Worm (Caenorhabditis elegans) whole organism, L1 larva: ENCODE measurements around the gene R07E5.7.

ENCODE experiments used
- C04F5.9 ChIP-seq: sonication (generic microtip); optimal IDR thresholded peaks from 2 replicates; lab custom pipeline; 2016; ENCODE audit warnings: missing genetic modification characterization, missing compliant biosample characterization
- C16A3.4 ChIP-seq: fragments of 150-350 bp; optimal IDR thresholded peaks from 2 replicates; lab custom pipeline; 2014; ENCODE audit warnings: missing biosample characterization, missing genetic modification characterization
- F16B12.6 ChIP-seq: fragments of 150-350 bp; optimal IDR thresholded peaks from 2 replicates; lab custom pipeline; 2014; ENCODE audit warnings: missing biosample characterization, missing genetic modification characterization
- aly-2 ChIP-seq: fragments of 150-350 bp; optimal IDR thresholded peaks from 2 replicates; lab custom pipeline; 2014; ENCODE audit warnings: missing biosample characterization, missing genetic modification characterization
- ceh-88 ChIP-seq: fragments of 200-800 bp; sonication (Bioruptor generic); IDR thresholded peaks from 2 replicates; pipeline ENCODE4 v1.3.6; 2022; ENCODE audit warnings: missing genetic modification characterization, missing compliant biosample characterization
- dpl-1 ChIP-seq, 3 experiments: fragments of 150-350 bp in 2 of 3; sonication (generic microtip) in 1 of 3; optimal IDR thresholded peaks; 2 replicates each; lab custom pipeline; 2014 to 2017; ENCODE audit warnings: missing biosample characterization in 3 of 3, missing genetic modification characterization in 3 of 3, missing genetic modification reagents in 3 of 3
- dsc-1 ChIP-seq: sonication (generic microtip); optimal IDR thresholded peaks from 2 replicates; lab custom pipeline; 2016; ENCODE audit warnings: mild to moderate bottlenecking, missing genetic modification characterization, missing compliant biosample characterization
- efl-1 ChIP-seq, 4 experiments: fragments of 150-350 bp; optimal IDR thresholded peaks in 3 of 4; peaks in 1 of 4; 1 replicate in 1 of 4; 2 replicates in 3 of 4; lab custom pipeline; 2014; ENCODE audit warnings: missing biosample characterization in 2 of 4, missing genetic modification characterization in 2 of 4, missing genetic modification reagents in 2 of 4
- elt-2 ChIP-seq: sonication (generic microtip); optimal IDR thresholded peaks from 2 replicates; lab custom pipeline; 2016; ENCODE audit warnings: missing genetic modification characterization, mild to moderate bottlenecking, inconsistent platforms, missing compliant biosample characterization, missing genetic modification reagents
- elt-3 ChIP-seq, 6 experiments: fragments of 150-350 bp in 1 of 6; sonication (generic microtip); optimal IDR thresholded peaks; 2 replicates each; lab custom pipeline; 2017 to 2018; ENCODE audit warnings: missing biosample characterization in 6 of 6, missing genetic modification characterization in 6 of 6, inconsistent platforms in 1 of 6
- fkh-10 ChIP-seq: sonication (generic microtip); optimal IDR thresholded peaks from 2 replicates; lab custom pipeline; 2017; ENCODE audit warnings: missing biosample characterization, missing genetic modification reagents, missing genetic modification characterization
- fkh-8 ChIP-seq: sonication (generic microtip); optimal IDR thresholded peaks from 2 replicates; lab custom pipeline; 2016; ENCODE audit warnings: mild to moderate bottlenecking, missing genetic modification characterization, missing compliant biosample characterization
- grh-1 ChIP-seq: fragments of 200-800 bp; sonication (Bioruptor generic); IDR thresholded peaks from 2 replicates; pipeline ENCODE4 v1.3.6; 2022; ENCODE audit warnings: missing genetic modification reagents, missing genetic modification characterization, missing compliant biosample characterization
- hlh-17 ChIP-seq: fragments of 200-800 bp; sonication (Bioruptor generic); optimal IDR thresholded peaks from 2 replicates; lab custom pipeline; 2018; ENCODE audit warnings: missing genetic modification characterization, mild to moderate bottlenecking, missing compliant biosample characterization, moderate library complexity, borderline replicate concordance
- hlh-4 ChIP-seq: sonication (generic microtip); optimal IDR thresholded peaks from 2 replicates; lab custom pipeline; 2016; ENCODE audit warnings: mild to moderate bottlenecking, missing genetic modification characterization, missing compliant biosample characterization
- irx-1 ChIP-seq: sonication (generic microtip); optimal IDR thresholded peaks from 2 replicates; lab custom pipeline; 2016; ENCODE audit warnings: missing genetic modification characterization, missing compliant biosample characterization
- isw-1 ChIP-seq: fragments of 200-800 bp; sonication (Bioruptor generic); IDR thresholded peaks from 2 replicates; pipeline ENCODE4 v1.3.6; 2022; ENCODE audit warnings: missing genetic modification characterization, missing compliant biosample characterization
- lin-14 ChIP-seq: fragments of 200-800 bp; sonication (Bioruptor generic); optimal IDR thresholded peaks from 2 replicates; lab custom pipeline; 2018; ENCODE audit warnings: mild to moderate bottlenecking, missing genetic modification characterization, moderate library complexity, missing compliant biosample characterization
- lin-35 ChIP-seq, 2 experiments: fragments of 150-350 bp; optimal IDR thresholded peaks; 2 replicates each; lab custom pipeline; 2014; ENCODE audit warnings: missing biosample characterization in 2 of 2, missing genetic modification characterization in 2 of 2, missing genetic modification reagents in 2 of 2
- lsy-2 ChIP-seq, 2 experiments: fragments of 150-350 bp; optimal IDR thresholded peaks; 2 replicates each; lab custom pipeline; 2014; ENCODE audit warnings: missing biosample characterization in 2 of 2, missing genetic modification characterization in 2 of 2
- mab-9 ChIP-seq: fragments of 200-800 bp; sonication (Bioruptor generic); IDR thresholded peaks from 2 replicates; pipeline ENCODE4 v1.3.6; 2022; ENCODE audit warnings: missing genetic modification reagents, missing genetic modification characterization, missing compliant biosample characterization
- mef-2 ChIP-seq: fragments of 150-350 bp; optimal IDR thresholded peaks from 2 replicates; lab custom pipeline; 2014; ENCODE audit warnings: missing biosample characterization, missing genetic modification characterization
- nhr-11 ChIP-seq: fragments of 150-350 bp; optimal IDR thresholded peaks from 2 replicates; lab custom pipeline; 2014; ENCODE audit warnings: missing biosample characterization, missing genetic modification characterization
- nhr-19 ChIP-seq: fragments of 200-800 bp; sonication (Bioruptor generic); conservative IDR thresholded peaks from 2 replicates; pipeline ENCODE4 v1.3.6; 2022; ENCODE audit warnings: missing genetic modification characterization, missing compliant biosample characterization
- nhr-20 ChIP-seq: sonication (generic microtip); optimal IDR thresholded peaks from 2 replicates; lab custom pipeline; 2016; ENCODE audit warnings: mild to moderate bottlenecking, missing genetic modification characterization, missing compliant biosample characterization
- nhr-47 ChIP-seq: sonication (generic microtip); optimal IDR thresholded peaks from 2 replicates; lab custom pipeline; 2016; ENCODE audit warnings: mild to moderate bottlenecking, missing genetic modification characterization, moderate library complexity, missing compliant biosample characterization
- nhr-71 ChIP-seq: sonication (generic microtip); optimal IDR thresholded peaks from 2 replicates; lab custom pipeline; 2016; ENCODE audit warnings: mild to moderate bottlenecking, missing genetic modification characterization, moderate library complexity, missing compliant biosample characterization
- nhr-76 ChIP-seq: sonication (generic microtip); optimal IDR thresholded peaks from 2 replicates; lab custom pipeline; 2017; ENCODE audit warnings: missing biosample characterization, missing genetic modification characterization
- nhr-77 ChIP-seq: fragments of 150-350 bp; optimal IDR thresholded peaks from 2 replicates; lab custom pipeline; 2014; ENCODE audit warnings: missing biosample characterization, missing genetic modification characterization
- nhr-90 ChIP-seq: sonication (generic microtip); optimal IDR thresholded peaks from 2 replicates; lab custom pipeline; 2016; ENCODE audit warnings: mild to moderate bottlenecking, missing genetic modification characterization, missing compliant biosample characterization; ENCODE audit not compliant: poor library complexity
- rnt-1 ChIP-seq: sonication (generic microtip); optimal IDR thresholded peaks from 2 replicates; lab custom pipeline; 2016; ENCODE audit warnings: mild to moderate bottlenecking, missing genetic modification characterization, moderate library complexity, missing compliant biosample characterization
- snpc-4 ChIP-seq: fragments of 150-350 bp; optimal IDR thresholded peaks from 2 replicates; lab custom pipeline; 2014; ENCODE audit warnings: missing biosample characterization, missing genetic modification characterization
- snu-23 ChIP-seq: sonication (generic microtip); optimal IDR thresholded peaks from 2 replicates; lab custom pipeline; 2016; ENCODE audit warnings: missing genetic modification characterization, missing compliant biosample characterization
- swsn-7 ChIP-seq: sonication (generic microtip); optimal IDR thresholded peaks from 2 replicates; lab custom pipeline; 2016; ENCODE audit warnings: missing genetic modification characterization, missing compliant biosample characterization
- unc-30 ChIP-seq: sonication (generic microtip); optimal IDR thresholded peaks from 2 replicates; lab custom pipeline; 2017; ENCODE audit warnings: missing biosample characterization, missing genetic modification characterization
- unc-62 ChIP-seq: fragments of 150-350 bp; optimal IDR thresholded peaks from 2 replicates; lab custom pipeline; 2014; ENCODE audit warnings: missing biosample characterization, missing genetic modification reagents, missing genetic modification characterization
- unc-86 ChIP-seq: sonication (generic microtip); optimal IDR thresholded peaks from 2 replicates; lab custom pipeline; 2016; ENCODE audit warnings: missing genetic modification characterization, missing compliant biosample characterization
- xbp-1 ChIP-seq: sonication (generic microtip); optimal IDR thresholded peaks from 2 replicates; lab custom pipeline; 2016; ENCODE audit warnings: missing genetic modification characterization, missing compliant biosample characterization
- zag-1 ChIP-seq: fragments of 150-350 bp; optimal IDR thresholded peaks from 2 replicates; lab custom pipeline; 2014; ENCODE audit warnings: missing biosample characterization, missing genetic modification characterization
- zip-4 ChIP-seq: fragments of 200-800 bp; sonication (Bioruptor generic); optimal IDR thresholded peaks from 2 replicates; lab custom pipeline; 2018; ENCODE audit warnings: mild to moderate bottlenecking, missing genetic modification characterization, moderate library complexity, missing compliant biosample characterization

Gene R07E5.7

ce11 chrIII:4428797-4429196, 9.8 kb upstream of the R07E5.7 start:
- no peak for TF ChIP-seq nhr-90 (tag; lab: Kevin White, UChicago)
- no peak for TF ChIP-seq isw-1
- TF ChIP-seq hlh-4 (tag; lab: Kevin White, UChicago), result no peak
- TF ChIP-seq aly-2 (tag; lab: Kevin White, UChicago), result no peak
- TF ChIP-seq nhr-20 (tag; lab: Kevin White, UChicago), result no peak
- TF ChIP-seq fkh-10 (GFP tag; lab: Kevin White, UChicago), result no peak
- no peak for TF ChIP-seq nhr-77 (tag; lab: Kevin White, UChicago)
- no peak for TF ChIP-seq zag-1 (tag; lab: Kevin White, UChicago)
- TF ChIP-seq mef-2, result no peak
- TF ChIP-seq F16B12.6, result no peak
- no peak for TF ChIP-seq hlh-17 (GFP tag; lab: Kevin White, UChicago)
- TF ChIP-seq C04F5.9 (tag; lab: Kevin White, UChicago), result no peak
- no peak for TF ChIP-seq unc-62 (GFP tag; lab: Kevin White, UChicago)
- TF ChIP-seq unc-30 (tag; lab: Kevin White, UChicago), result no peak
- peak in 1 of 2 experiments; percentile 10 for TF ChIP-seq efl-1 (optimal IDR thresholded peaks at IDR 0.05; lab: Kevin White, UChicago)
- peak in 1 of 2 experiments; percentile 63 for TF ChIP-seq efl-1 (GFP tag; optimal IDR thresholded peaks at IDR 0.05 in 1 of 2; lab: Kevin White, UChicago)
- no peak for TF ChIP-seq elt-3 (tag; optimal IDR thresholded peaks at IDR 0.05; lab: Kevin White, UChicago)
- TF ChIP-seq lin-35 (GFP tag; optimal IDR thresholded peaks at IDR 0.05; lab: Kevin White, UChicago), result peak in 1 of 2 experiments; percentile 13
- no peak for TF ChIP-seq nhr-76 (tag; lab: Kevin White, UChicago)
- no peak for TF ChIP-seq ceh-88 (GFP tag; lab: Robert Waterston, UW)
- no peak for TF ChIP-seq mab-9 (GFP tag; lab: Robert Waterston, UW)
- TF ChIP-seq rnt-1 (tag; lab: Kevin White, UChicago), result peak; percentile 28
- TF ChIP-seq nhr-11 (tag; lab: Kevin White, UChicago), result no peak
- TF ChIP-seq snpc-4 (tag; lab: Kevin White, UChicago), result peak; percentile 22
- TF ChIP-seq, all 84 proteins: peak for 4

- TF ChIP-seq efl-1 (optimal IDR thresholded peaks at IDR 0.05; lab: Kevin White, UChicago), result peak in 1 of 2 experiments; percentile 26
- peak in 1 of 2 experiments; percentile 88 for TF ChIP-seq efl-1 (GFP tag; optimal IDR thresholded peaks at IDR 0.05 in 1 of 2; lab: Kevin White, UChicago)
- peak; percentile 27 for TF ChIP-seq nhr-90 (tag; lab: Kevin White, UChicago)
- peak; percentile 38 for TF ChIP-seq rnt-1 (tag; lab: Kevin White, UChicago)
- TF ChIP-seq elt-2 (tag; lab: Kevin White, UChicago), result peak; percentile 6
- peak; percentile 40; the same call in 1 of the 2 replicates for TF ChIP-seq grh-1
- peak; percentile 6 for TF ChIP-seq C16A3.4 (tag; lab: Kevin White, UChicago)
- peak; percentile 29 for TF ChIP-seq zip-4 (GFP tag; lab: Kevin White, UChicago)
- peak; percentile 23 for TF ChIP-seq snu-23 (GFP tag; lab: Kevin White, UChicago)
- peak in 1 of 2 experiments; percentile 21 for TF ChIP-seq lsy-2 (tag; optimal IDR thresholded peaks at IDR 0.05; lab: Kevin White, UChicago)
- peak; percentile 43 for TF ChIP-seq dsc-1
- peak; percentile 63 for TF ChIP-seq nhr-47 (tag; lab: Kevin White, UChicago)
- TF ChIP-seq nhr-19 (GFP tag; lab: Robert Waterston, UW), result peak; percentile 86
- peak; percentile 19 for TF ChIP-seq irx-1 (tag; lab: Kevin White, UChicago)
- 0 out of 2 replicates have a peak, but pooled peaks have one; percentile 14 for TF ChIP-seq isw-1
- peak; percentile 3 for TF ChIP-seq fkh-8 (tag; lab: Kevin White, UChicago)
- peak in 1 of 3 experiments; percentile 30 for TF ChIP-seq dpl-1 (GFP tag; optimal IDR thresholded peaks at IDR 0.05; lab: Kevin White, UChicago)
- TF ChIP-seq nhr-71 (tag; lab: Kevin White, UChicago), result peak; percentile 41
- peak; percentile 35; the same call in 1 of the 2 replicates for TF ChIP-seq ceh-88 (GFP tag; lab: Robert Waterston, UW)
- peak; percentile 96 for TF ChIP-seq snpc-4 (tag; lab: Kevin White, UChicago)
- TF ChIP-seq mab-9 (GFP tag; lab: Robert Waterston, UW), result peak; percentile 67
- peak; percentile 26 for TF ChIP-seq lin-14 (GFP tag; lab: Kevin White, UChicago)
- TF ChIP-seq xbp-1 (tag; lab: Kevin White, UChicago), result peak; percentile 9
- peak; percentile 45 for TF ChIP-seq swsn-7 (tag; lab: Kevin White, UChicago)
- peak; percentile 6 for TF ChIP-seq unc-86 (tag; lab: Kevin White, UChicago)
Measured at ce11 chrIII:4426711-4427218, 7.8 kb upstream of the R07E5.7 start.
